Fruit fly (Drosophila melanogaster) whole organism: ENCODE measurements around the gene Tehao.
"Not testable (repeated sequence)": the region's sequence is repeated elsewhere in the genome, so short reads cannot be mapped to it uniquely, and the experiment has no call there.

Experiments used
- CG8478 ChIP-seq: fragments of >200 bp; optimal IDR thresholded peaks from 2 replicates; lab custom pipeline; 2018; ENCODE audit warnings: inconsistent platforms
- Dll ChIP-seq: fragments of >200 bp; optimal IDR thresholded peaks from 2 replicates; lab custom pipeline; 2017
- EcR ChIP-seq, 2 experiments: fragments of >200 bp; optimal IDR thresholded peaks; 2 replicates each; lab custom pipeline; 2017; ENCODE audit warnings: missing biosample characterization in 2 of 2, missing genetic modification characterization in 2 of 2, missing genetic modification reagents in 2 of 2
- pan ChIP-seq: fragments of >200 bp; optimal IDR thresholded peaks from 2 replicates; lab custom pipeline; 2017
- psq ChIP-seq: fragments of >200 bp; optimal IDR thresholded peaks from 2 replicates; lab custom pipeline; 2017
- usp ChIP-seq: fragments of >200 bp; optimal IDR thresholded peaks from 2 replicates; lab custom pipeline; 2017; ENCODE audit warnings: missing biosample characterization, missing genetic modification characterization, mixed read lengths

The Tehao gene

dm6 chr2L:13430919-13431502 is 4.4 kb upstream of the Tehao start:
- no peak for TF ChIP-seq EcR (GFP tag; optimal IDR thresholded peaks at IDR 0.05; lab: Kevin White, UChicago)
- no peak for TF ChIP-seq CG8478 (lab: Kevin White, UChicago)
- no peak for TF ChIP-seq psq (lab: Kevin White, UChicago)
- no peak for TF ChIP-seq usp

- TF ChIP-seq CG8478 (lab: Kevin White, UChicago) (no peak), EcR (GFP tag; optimal IDR thresholded peaks at IDR 0.05; lab: Kevin White, UChicago) (no peak), Dll (no peak), psq (lab: Kevin White, UChicago) (no peak), pan (lab: Kevin White, UChicago) (no peak), usp (no peak)
These were observed 1.4 kb downstream of the Tehao start for dm6 chr2L:13436791-13437190.

- no peak for TF ChIP-seq pan (lab: Kevin White, UChicago)
- TF ChIP-seq psq (lab: Kevin White, UChicago), result no peak
- no peak for TF ChIP-seq usp
- no peak for TF ChIP-seq CG8478 (lab: Kevin White, UChicago)
- TF ChIP-seq EcR (GFP tag; optimal IDR thresholded peaks at IDR 0.05; lab: Kevin White, UChicago), result no peak
- no peak for TF ChIP-seq Dll
These were observed 9.9 kb downstream of the Tehao start, which contains the start of gene Hacd2 for dm6 chr2L:13445249-13445846. TSS of gene Hacd2 (minus strand) at chr2L:13445651.

- TF ChIP-seq EcR (GFP tag; optimal IDR thresholded peaks at IDR 0.05; lab: Kevin White, UChicago); CG8478 (lab: Kevin White, UChicago); psq (lab: Kevin White, UChicago): not testable (repeated sequence)
These were observed 14.0 kb downstream of the Tehao start, which contains the start of gene Hsp60D for dm6 chr2L:13449397-13449796. TSS of gene Hsp60D (minus strand) at chr2L:13449497.

- no peak for TF ChIP-seq Dll
- TF ChIP-seq pan (lab: Kevin White, UChicago), result no peak
- no peak for TF ChIP-seq CG8478 (lab: Kevin White, UChicago)
- no peak for TF ChIP-seq usp
- TF ChIP-seq psq (lab: Kevin White, UChicago), result no peak
- TF ChIP-seq EcR (GFP tag; optimal IDR thresholded peaks at IDR 0.05; lab: Kevin White, UChicago), result no peak
These were observed 21.7 kb downstream of the Tehao start, which contains the start of gene CG42809 for dm6 chr2L:13457037-13457547. TSS of gene CG42809 (plus strand) at chr2L:13457497.

dm6 chr2L:13458991-13459731 is 23.7 kb downstream of the Tehao start, which contains the start of gene CG42810:
TSS of gene CG42810 (plus strand) at chr2L:13459681.
- TF ChIP-seq EcR (GFP tag; optimal IDR thresholded peaks at IDR 0.05; lab: Kevin White, UChicago) (no peak), usp (no peak), psq (lab: Kevin White, UChicago) (no peak), CG8478 (lab: Kevin White, UChicago) (no peak), Dll (no peak), pan (lab: Kevin White, UChicago) (no peak)

- TF ChIP-seq CG8478 (lab: Kevin White, UChicago), result no peak
- no peak for TF ChIP-seq psq (lab: Kevin White, UChicago)
- no peak for TF ChIP-seq Dll
- TF ChIP-seq pan (lab: Kevin White, UChicago), result no peak
- TF ChIP-seq usp, result no peak
- TF ChIP-seq EcR (GFP tag; optimal IDR thresholded peaks at IDR 0.05; lab: Kevin White, UChicago), result no peak
These were observed 25.8 kb downstream of the Tehao start, which contains the start of gene CG46308 for dm6 chr2L:13460911-13461866. TSS of gene CG46308 (plus strand) at chr2L:13461774.

dm6 chr2L:13475254-13475653 is 39.8 kb downstream of the Tehao start:
- no peak for TF ChIP-seq CG8478 (lab: Kevin White, UChicago)
- TF ChIP-seq EcR (GFP tag; optimal IDR thresholded peaks at IDR 0.05; lab: Kevin White, UChicago), result no peak
- TF ChIP-seq Dll, result no peak
- TF ChIP-seq usp, result no peak
- no peak for TF ChIP-seq pan (lab: Kevin White, UChicago)
- no peak for TF ChIP-seq psq (lab: Kevin White, UChicago)

dm6 chr2L:13482258-13482657 is 46.8 kb downstream of the Tehao start:
- no peak for TF ChIP-seq psq (lab: Kevin White, UChicago)
- peak in 1 of 2 experiments; percentile 4 for TF ChIP-seq EcR (GFP tag; optimal IDR thresholded peaks at IDR 0.05; lab: Kevin White, UChicago)
